Worm (Caenorhabditis elegans) whole organism, midembryonic: ENCODE measurements around the gene nac-2.

Experiments
- T22C8.4 ChIP-seq: fragments of 200-800 bp; sonication (Bioruptor generic); IDR thresholded peaks from 2 replicates; pipeline ENCODE4 v1.3.6; 2022; ENCODE audit warnings: missing genetic modification characterization, missing compliant biosample characterization
- cog-1 ChIP-seq: sonication (generic microtip); optimal IDR thresholded peaks from 2 replicates; lab custom pipeline; 2016; ENCODE audit warnings: missing genetic modification characterization, missing compliant biosample characterization
- flt-1 ChIP-seq: fragments of 200-800 bp; sonication (Bioruptor generic); IDR thresholded peaks from 2 replicates; pipeline ENCODE4 v1.3.6; 2022; ENCODE audit warnings: missing genetic modification characterization, missing compliant biosample characterization
- klf-2 ChIP-seq: fragments of 200-800 bp; sonication (Bioruptor generic); conservative IDR thresholded peaks from 2 replicates; pipeline ENCODE4 v1.3.6; 2022; ENCODE audit warnings: missing genetic modification reagents, missing genetic modification characterization, missing compliant biosample characterization
- ztf-23 ChIP-seq: fragments of 200-800 bp; sonication (Bioruptor generic); IDR thresholded peaks from 2 replicates; pipeline ENCODE4 v1.3.6; 2022; ENCODE audit warnings: missing genetic modification reagents, missing genetic modification characterization, missing compliant biosample characterization

ce11 chrIII:9081763-9082162 is 38.7 kb upstream of the nac-2 start, which contains the start of gene far-2:
- TF ChIP-seq cog-1 = no peak
- TF ChIP-seq flt-1 (GFP tag; lab: Robert Waterston, UW) = no peak
- TF ChIP-seq T22C8.4 = no peak
- no peak for TF ChIP-seq klf-2 (GFP tag; lab: Robert Waterston, UW)
- TF ChIP-seq ztf-23 (GFP tag; lab: Robert Waterston, UW) = no peak
